Worm (Caenorhabditis elegans) whole organism, mixed stage, embryonic: ENCODE results near the gene fshr-1.

Experiments
- blmp-1 ChIP-seq: fragments of 150-350 bp; optimal IDR thresholded peaks from 2 replicates; lab custom pipeline; 2014; ENCODE audit warnings: missing biosample characterization, missing genetic modification characterization
- ceh-39 ChIP-seq: fragments of 150-350 bp; optimal IDR thresholded peaks from 2 replicates; lab custom pipeline; 2014; ENCODE audit warnings: missing biosample characterization, missing genetic modification characterization
- ces-1 ChIP-seq: fragments of 150-350 bp; optimal IDR thresholded peaks from 2 replicates; lab custom pipeline; 2014; ENCODE audit warnings: missing biosample characterization, missing genetic modification reagents, missing genetic modification characterization
- mab-5 ChIP-seq: fragments of 150-350 bp; optimal IDR thresholded peaks from 2 replicates; lab custom pipeline; 2014; ENCODE audit warnings: missing biosample characterization, missing genetic modification characterization
- unc-62 ChIP-seq: fragments of 150-350 bp; optimal IDR thresholded peaks from 2 replicates; lab custom pipeline; 2014; ENCODE audit warnings: missing biosample characterization, missing genetic modification reagents, missing genetic modification characterization

DNA sequence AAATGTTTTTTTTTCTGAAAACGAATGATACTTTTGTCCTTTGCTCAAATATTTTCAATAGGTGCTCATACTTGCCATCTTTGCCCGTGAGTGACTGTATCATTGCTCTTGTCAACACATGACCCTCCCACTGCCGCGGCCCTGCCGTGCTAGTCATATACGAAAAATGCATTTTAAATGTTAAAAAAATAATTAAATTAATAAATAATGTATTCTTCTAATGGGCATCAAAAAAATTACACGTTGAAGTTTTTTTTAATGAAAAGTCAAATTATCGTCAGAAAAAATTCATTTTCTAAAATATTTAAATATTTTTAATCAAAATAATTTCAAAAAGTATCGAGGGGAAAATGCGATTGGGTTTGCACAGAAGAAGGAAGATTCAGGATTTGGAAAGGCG lies 32.8 kb downstream of the fshr-1 start, which contains the start of gene C50H2.7:
- TF ChIP-seq unc-62 (no peak), ces-1 (GFP tag; lab: Kevin White, UChicago) (no peak), blmp-1 (tag; lab: Kevin White, UChicago) (no peak), mab-5 (tag; lab: Kevin White, UChicago) (no peak), ceh-39 (tag; lab: Kevin White, UChicago) (no peak)
